Worm (Caenorhabditis elegans) whole organism, L3 larva: ENCODE results near the gene nsy-1.

Source experiments
- ZK546.5 ChIP-seq: sonication (generic microtip); optimal IDR thresholded peaks from 2 replicates; lab custom pipeline; 2017; ENCODE audit warnings: missing biosample characterization, missing genetic modification characterization
- ceh-16 ChIP-seq: sonication (generic microtip); optimal IDR thresholded peaks from 2 replicates; lab custom pipeline; 2017; ENCODE audit warnings: missing biosample characterization, missing genetic modification characterization
- ceh-28 ChIP-seq: fragments of 150-350 bp; optimal IDR thresholded peaks from 2 replicates; lab custom pipeline; 2014; ENCODE audit warnings: missing biosample characterization, missing genetic modification reagents, missing genetic modification characterization
- ceh-82 ChIP-seq: fragments of 150-350 bp; optimal IDR thresholded peaks from 2 replicates; lab custom pipeline; 2014; ENCODE audit warnings: missing biosample characterization, missing genetic modification characterization
- ceh-9 ChIP-seq: sonication (generic microtip); optimal IDR thresholded peaks from 2 replicates; lab custom pipeline; 2018; ENCODE audit warnings: missing biosample characterization, missing genetic modification characterization
- egl-5 ChIP-seq: fragments of 150-350 bp; optimal IDR thresholded peaks from 2 replicates; lab custom pipeline; 2017; ENCODE audit warnings: missing biosample characterization, missing genetic modification reagents, missing genetic modification characterization, inconsistent platforms
- elt-1 ChIP-seq: fragments of 150-350 bp; optimal IDR thresholded peaks from 2 replicates; lab custom pipeline; 2014; ENCODE audit warnings: missing biosample characterization, missing genetic modification characterization
- elt-2 ChIP-seq: sonication (generic microtip); optimal IDR thresholded peaks from 2 replicates; lab custom pipeline; 2016; ENCODE audit warnings: missing genetic modification reagents, mild to moderate bottlenecking, missing genetic modification characterization, missing compliant biosample characterization
- eor-1 ChIP-seq, 2 experiments: fragments of 150-350 bp; optimal IDR thresholded peaks; 2 replicates each; lab custom pipeline; 2014 to 2018; ENCODE audit warnings: missing biosample characterization in 2 of 2, missing genetic modification characterization in 2 of 2
- fkh-10 ChIP-seq: sonication (generic microtip); optimal IDR thresholded peaks from 2 replicates; lab custom pipeline; 2017; ENCODE audit warnings: missing biosample characterization, missing genetic modification reagents, missing genetic modification characterization
- fkh-2 ChIP-seq: fragments of 150-350 bp; optimal IDR thresholded peaks from 2 replicates; lab custom pipeline; 2014; ENCODE audit warnings: missing biosample characterization, missing genetic modification reagents, missing genetic modification characterization
- fos-1 ChIP-seq: fragments of 150-350 bp; optimal IDR thresholded peaks from 2 replicates; lab custom pipeline; 2014; ENCODE audit warnings: missing biosample characterization, missing genetic modification characterization
- hmg-11 ChIP-seq: sonication (generic microtip); optimal IDR thresholded peaks from 2 replicates; lab custom pipeline; 2016; ENCODE audit warnings: missing genetic modification characterization, missing compliant biosample characterization
- jun-1 ChIP-seq: fragments of 150-350 bp; optimal IDR thresholded peaks from 2 replicates; lab custom pipeline; 2014; ENCODE audit warnings: missing biosample characterization, missing genetic modification reagents, missing genetic modification characterization
- lin-15B ChIP-seq: fragments of 150-350 bp; optimal IDR thresholded peaks from 2 replicates; lab custom pipeline; 2014; ENCODE audit warnings: missing biosample characterization, missing genetic modification characterization
- lin-39 ChIP-seq: fragments of 150-350 bp; optimal IDR thresholded peaks from 2 replicates; lab custom pipeline; 2018; ENCODE audit warnings: missing biosample characterization, missing genetic modification reagents, missing genetic modification characterization
- lsy-12 ChIP-seq: sonication (generic microtip); optimal IDR thresholded peaks from 2 replicates; lab custom pipeline; 2016; ENCODE audit warnings: mild to moderate bottlenecking, missing genetic modification characterization, missing compliant biosample characterization
- mdl-1 ChIP-seq: fragments of 150-350 bp; optimal IDR thresholded peaks from 2 replicates; lab custom pipeline; 2014; ENCODE audit warnings: missing biosample characterization, missing genetic modification characterization
- nfya-1 ChIP-seq: sonication (generic microtip); optimal IDR thresholded peaks from 2 replicates; lab custom pipeline; 2017; ENCODE audit warnings: missing genetic modification characterization, mild to moderate bottlenecking, missing compliant biosample characterization, antibody characterized with exemption, moderate library complexity; ENCODE audit not compliant: insufficient read depth
- nhr-12 ChIP-seq: fragments of 150-350 bp; optimal IDR thresholded peaks from 2 replicates; lab custom pipeline; 2014; ENCODE audit warnings: missing biosample characterization, missing genetic modification characterization
- nhr-23 ChIP-seq: fragments of 150-350 bp; optimal IDR thresholded peaks from 2 replicates; lab custom pipeline; 2014; ENCODE audit warnings: missing biosample characterization, missing genetic modification reagents, missing genetic modification characterization
- nhr-237 ChIP-seq: fragments of 150-350 bp; optimal IDR thresholded peaks from 2 replicates; lab custom pipeline; 2014; ENCODE audit warnings: missing biosample characterization, missing genetic modification characterization
- nhr-25 ChIP-seq: sonication (generic microtip); optimal IDR thresholded peaks from 2 replicates; lab custom pipeline; 2017; ENCODE audit warnings: missing biosample characterization, missing genetic modification characterization
- nhr-67 ChIP-seq: fragments of 150-350 bp; optimal IDR thresholded peaks from 2 replicates; lab custom pipeline; 2014; ENCODE audit warnings: missing biosample characterization, missing genetic modification characterization
- nhr-76 ChIP-seq: fragments of 150-350 bp; sonication (generic microtip); optimal IDR thresholded peaks from 5 replicates; lab custom pipeline; 2014; ENCODE audit warnings: missing biosample characterization, missing genetic modification characterization
- pqm-1 ChIP-seq: fragments of 150-350 bp; optimal IDR thresholded peaks from 2 replicates; lab custom pipeline; 2017; ENCODE audit warnings: missing biosample characterization, missing genetic modification characterization, inconsistent platforms
- sea-2 ChIP-seq: fragments of 150-350 bp; sonication (generic microtip); optimal IDR thresholded peaks from 4 replicates; lab custom pipeline; 2014; ENCODE audit warnings: missing biosample characterization, missing genetic modification reagents, missing genetic modification characterization
- skn-1 ChIP-seq: fragments of 150-350 bp; optimal IDR thresholded peaks from 2 replicates; lab custom pipeline; 2014; ENCODE audit warnings: missing biosample characterization, missing genetic modification characterization
- snpc-4 ChIP-seq: fragments of 150-350 bp; optimal IDR thresholded peaks from 2 replicates; lab custom pipeline; 2014; ENCODE audit warnings: missing biosample characterization, missing genetic modification characterization
- unc-39 ChIP-seq: sonication (generic microtip); optimal IDR thresholded peaks from 4 replicates; lab custom pipeline; 2017; ENCODE audit warnings: missing biosample characterization, missing genetic modification characterization
- unc-62 ChIP-seq: fragments of 150-350 bp; sonication (generic microtip); optimal IDR thresholded peaks from 4 replicates; lab custom pipeline; 2014; ENCODE audit warnings: missing biosample characterization, missing genetic modification reagents, missing genetic modification characterization
- zag-1 ChIP-seq: fragments of 150-350 bp; optimal IDR thresholded peaks from 2 replicates; lab custom pipeline; 2014; ENCODE audit warnings: missing biosample characterization, missing genetic modification characterization
- ztf-11 ChIP-seq: fragments of 150-350 bp; optimal IDR thresholded peaks from 2 replicates; lab custom pipeline; 2014; ENCODE audit warnings: missing biosample characterization, missing genetic modification characterization
- ztf-4 ChIP-seq: fragments of 150-350 bp; optimal IDR thresholded peaks from 2 replicates; lab custom pipeline; 2014; ENCODE audit warnings: missing biosample characterization, missing genetic modification characterization

nsy-1 gene

ce11 chrII:5066967-5067366, 44.4 kb downstream of the nsy-1 start:
- TF ChIP-seq nfya-1 (tag; lab: Kevin White, UChicago), result no peak
- TF ChIP-seq elt-1 (tag; lab: Kevin White, UChicago), result no peak
- TF ChIP-seq pqm-1 (tag; lab: Kevin White, UChicago), result no peak
- TF ChIP-seq ceh-9 (tag; lab: Kevin White, UChicago), result no peak
- TF ChIP-seq lsy-12 (tag; lab: Kevin White, UChicago), result no peak
- no peak for TF ChIP-seq egl-5 (tag; lab: Kevin White, UChicago)

ce11 chrII:5067927-5068326, 45.4 kb downstream of the nsy-1 start, which contains the start of gene C27A2.8:
Gene C27A2.8, minus strand, starts transcription at chrII:5068043.
- TF ChIP-seq unc-62 (GFP tag; lab: Kevin White, UChicago), result no peak
- no peak for TF ChIP-seq hmg-11 (tag; lab: Kevin White, UChicago)
- no peak for TF ChIP-seq nhr-12 (tag; lab: Kevin White, UChicago)
- no peak for TF ChIP-seq nhr-237 (tag; lab: Kevin White, UChicago)
- TF ChIP-seq ztf-4 (tag; lab: Kevin White, UChicago), result no peak
- no peak for TF ChIP-seq lin-15B (tag; lab: Kevin White, UChicago)
- TF ChIP-seq fkh-2 (tag; lab: Kevin White, UChicago), result no peak
- TF ChIP-seq fos-1 (tag; lab: Kevin White, UChicago), result no peak
- TF ChIP-seq snpc-4 (tag; lab: Kevin White, UChicago), result no peak
- no peak for TF ChIP-seq eor-1 (tag; optimal IDR thresholded peaks at IDR 0.05; lab: Kevin White, UChicago)
- TF ChIP-seq sea-2 (GFP tag; lab: Kevin White, UChicago), result no peak
- TF ChIP-seq elt-2 (tag; lab: Kevin White, UChicago), result no peak
- no peak for TF ChIP-seq ZK546.5 (tag; lab: Kevin White, UChicago)
- TF ChIP-seq lin-39, result no peak
- TF ChIP-seq zag-1 (tag; lab: Kevin White, UChicago), result no peak
- TF ChIP-seq nhr-25 (tag; lab: Kevin White, UChicago), result no peak
- TF ChIP-seq skn-1, result no peak

ce11 chrII:5069525-5069924, 47.0 kb downstream of the nsy-1 start, which contains the start of gene idpb-2:
Gene idpb-2, minus strand, starts transcription at chrII:5069625.
- TF ChIP-seq unc-39 (tag; lab: Kevin White, UChicago), result no peak
- no peak for TF ChIP-seq nhr-67 (tag; lab: Kevin White, UChicago)
- TF ChIP-seq jun-1 (tag; lab: Kevin White, UChicago), result no peak
- TF ChIP-seq mdl-1, result no peak
- no peak for TF ChIP-seq ceh-28 (tag; lab: Kevin White, UChicago)
- no peak for TF ChIP-seq nhr-23 (tag; lab: Kevin White, UChicago)
- TF ChIP-seq nhr-76, result no peak
- no peak for TF ChIP-seq ceh-16

ce11 chrII:5071265-5071664, 48.7 kb downstream of the nsy-1 start, which contains the start of gene C27A2.7:
Gene C27A2.7, minus strand, starts transcription at chrII:5071365.
- TF ChIP-seq fos-1 (tag; lab: Kevin White, UChicago), result no peak
- no peak for TF ChIP-seq ztf-4 (tag; lab: Kevin White, UChicago)
- no peak for TF ChIP-seq ztf-11 (tag; lab: Kevin White, UChicago)
- no peak for TF ChIP-seq ceh-9 (tag; lab: Kevin White, UChicago)
- no peak for TF ChIP-seq elt-2 (tag; lab: Kevin White, UChicago)
- no peak for TF ChIP-seq fkh-10 (GFP tag; lab: Kevin White, UChicago)
- no peak for TF ChIP-seq lsy-12 (tag; lab: Kevin White, UChicago)
- no peak for TF ChIP-seq ceh-82 (tag; lab: Kevin White, UChicago)
